Fruit fly (Drosophila melanogaster): Measurements from ENCODE around the gene Aos1.

The Aos1 gene

dm6 chr3R:12402935-12403334 lies 30.7 kb downstream of the Aos1 start (continued):
- TF ChIP-seq crp (GFP tag; optimal IDR thresholded peaks at IDR 0.05): peak in 1 of 2 experiments; percentile 67
- TF ChIP-seq pan (optimal IDR thresholded peaks at IDR 0.05): no peak
- peak in 1 of 2 experiments; percentile 97 for TF ChIP-seq pan (GFP tag; optimal IDR thresholded peaks at IDR 0.05 in 1 of 2, IDR thresholded peaks at IDR 0.05 in 1 of 2)
- peak; percentile 76 for TF ChIP-seq CG4282 (GFP tag; optimal IDR thresholded peaks at IDR 0.05)
- peak; percentile 97 for TF ChIP-seq CG10654 (GFP tag; optimal IDR thresholded peaks at IDR 0.05)
- peak; percentile 98 for TF ChIP-seq Spps (tag; optimal IDR thresholded peaks at IDR 0.05)
- peak; percentile 96 for TF ChIP-seq CG34422 (GFP tag; IDR thresholded peaks at IDR 0.05)
- peak; percentile 99 for TF ChIP-seq Dbx (GFP tag; IDR thresholded peaks at IDR 0.05)
- peak; percentile 99 for TF ChIP-seq zfh1 (GFP tag; IDR thresholded peaks at IDR 0.05)
- TF ChIP-seq sima (GFP tag; optimal IDR thresholded peaks at IDR 0.05): peak; percentile 91
- peak; percentile 94 for TF ChIP-seq dpn (GFP tag; optimal IDR thresholded peaks at IDR 0.05)
- TF ChIP-seq cwo (GFP tag; optimal IDR thresholded peaks at IDR 0.05): peak; percentile 94
- TF ChIP-seq Dek (tag; optimal IDR thresholded peaks at IDR 0.05): peak; percentile 97
- peak; percentile 99 for TF ChIP-seq scrt (GFP tag; optimal IDR thresholded peaks at IDR 0.05)
- TF ChIP-seq bsh (GFP tag; optimal IDR thresholded peaks at IDR 0.05): peak; percentile 79 to 99
- TF ChIP-seq CG9609 (GFP tag; optimal IDR thresholded peaks at IDR 0.05): peak; percentile 91
- TF ChIP-seq Aef1 (GFP tag; IDR thresholded peaks at IDR 0.05): peak; percentile 95
- TF ChIP-seq CG30020 (tag; optimal IDR thresholded peaks at IDR 0.05): peak; percentile 90
- peak; percentile 98 for TF ChIP-seq salm (tag; optimal IDR thresholded peaks at IDR 0.05)
- TF ChIP-seq CG11695 (GFP tag; IDR thresholded peaks at IDR 0.05): peak; percentile 97
- peak; percentile 99 for TF ChIP-seq Meics (GFP tag; optimal IDR thresholded peaks at IDR 0.05)
- TF ChIP-seq CG34376 (GFP tag; optimal IDR thresholded peaks at IDR 0.05): peak; percentile 100
- TF ChIP-seq CG18262 (tag; optimal IDR thresholded peaks at IDR 0.05): peak; percentile 99
- peak; percentile 80 for TF ChIP-seq p53 (GFP tag; optimal IDR thresholded peaks at IDR 0.05)
- peak; percentile 99 for TF ChIP-seq sqz (GFP tag; optimal IDR thresholded peaks at IDR 0.05)
- TF ChIP-seq row (GFP tag; IDR thresholded peaks at IDR 0.05): peak; percentile 98
- TF ChIP-seq psq (GFP tag; optimal IDR thresholded peaks at IDR 0.05): peak; percentile 87
- TF ChIP-seq Opbp (GFP tag; IDR thresholded peaks at IDR 0.05; ENCODE audit: partially characterized antibody): no peak
- TF ChIP-seq knrl (GFP tag; IDR thresholded peaks at IDR 0.05; ENCODE audit: partially characterized antibody): 0 out of 3 replicates have a peak, but pooled peaks have one; percentile 19
- TF ChIP-seq CG4404 (GFP tag; IDR thresholded peaks at IDR 0.05): peak; percentile 80
- peak; percentile 36; the same call in 1 of the 2 replicates for TF ChIP-seq hbn (GFP tag; IDR thresholded peaks at IDR 0.05; ENCODE audit: partially characterized antibody)
- peak in 1 of 2 experiments; percentile 76 for TF ChIP-seq tll (GFP tag; optimal IDR thresholded peaks at IDR 0.05)
- peak; percentile 94 for TF ChIP-seq ase (GFP tag; IDR thresholded peaks at IDR 0.05)
- 0 out of 3 replicates have a peak, but pooled peaks have one; percentile 32 for TF ChIP-seq CG16813 (GFP tag; IDR thresholded peaks at IDR 0.05; ENCODE audit: partially characterized antibody)
- TF ChIP-seq CG15011 (GFP tag; optimal IDR thresholded peaks at IDR 0.05): peak; percentile 94
- peak; percentile 97 for TF ChIP-seq gro (GFP tag; optimal IDR thresholded peaks at IDR 0.05)
- peak; percentile 94 for TF ChIP-seq CG18764 (GFP tag; optimal IDR thresholded peaks at IDR 0.05)
- TF ChIP-seq trem (tag; optimal IDR thresholded peaks at IDR 0.05): peak; percentile 98
- TF ChIP-seq E2f1 (GFP tag; IDR thresholded peaks at IDR 0.05): peak; percentile 95
- TF ChIP-seq CG9215 (GFP tag; IDR thresholded peaks at IDR 0.05): peak; percentile 80; the same call in 1 of the 2 replicates
- TF ChIP-seq CG9797 (GFP tag; optimal IDR thresholded peaks at IDR 0.05): peak; percentile 41
- peak; percentile 96 for TF ChIP-seq CG12155 (GFP tag; optimal IDR thresholded peaks at IDR 0.05)
- TF ChIP-seq shn (GFP tag; optimal IDR thresholded peaks at IDR 0.05): peak; percentile 75
- TF ChIP-seq CG12744 (GFP tag; optimal IDR thresholded peaks at IDR 0.05): peak; percentile 94
- peak; percentile 98 for TF ChIP-seq Ets65A (GFP tag)
- peak; percentile 81 for TF ChIP-seq Elba2 (GFP tag; optimal IDR thresholded peaks at IDR 0.05)
- peak; percentile 99 for TF ChIP-seq CG4854 (GFP tag; optimal IDR thresholded peaks at IDR 0.05)
- TF ChIP-seq zf30C (GFP tag; optimal IDR thresholded peaks at IDR 0.05): peak; percentile 39
- peak; percentile 98 for TF ChIP-seq CG15601 (tag; optimal IDR thresholded peaks at IDR 0.05)
- peak; percentile 100 for TF ChIP-seq chm (GFP tag; IDR thresholded peaks at IDR 0.05)
